Worm (Caenorhabditis elegans) whole organism, L1 larva: Measurements from ENCODE around the gene C35C5.8.

ENCODE experiments used
- C04F5.9 ChIP-seq: sonication (generic microtip); optimal IDR thresholded peaks from 2 replicates; lab custom pipeline; 2016; ENCODE audit warnings: missing genetic modification characterization, missing compliant biosample characterization
- C16A3.4 ChIP-seq: fragments of 150-350 bp; optimal IDR thresholded peaks from 2 replicates; lab custom pipeline; 2014; ENCODE audit warnings: missing biosample characterization, missing genetic modification characterization
- Y116A8C.19 ChIP-seq: sonication (generic microtip); optimal IDR thresholded peaks from 2 replicates; lab custom pipeline; 2016; ENCODE audit warnings: missing compliant biosample characterization, missing genetic modification characterization, borderline replicate concordance
- alr-1 ChIP-seq: fragments of 200-800 bp; sonication (Bioruptor generic); optimal IDR thresholded peaks from 2 replicates; lab custom pipeline; 2018; ENCODE audit warnings: borderline replicate concordance, mild to moderate bottlenecking, missing genetic modification characterization, missing compliant biosample characterization
- aly-2 ChIP-seq: fragments of 150-350 bp; optimal IDR thresholded peaks from 2 replicates; lab custom pipeline; 2014; ENCODE audit warnings: missing biosample characterization, missing genetic modification characterization
- blmp-1 ChIP-seq: fragments of 150-350 bp; optimal IDR thresholded peaks from 2 replicates; lab custom pipeline; 2014; ENCODE audit warnings: missing biosample characterization, missing genetic modification characterization
- ceh-82 ChIP-seq, 3 experiments: fragments of 150-350 bp in 1 of 3; sonication (generic microtip) in 2 of 3; optimal IDR thresholded peaks; 2 replicates each; lab custom pipeline; 2014 to 2017; ENCODE audit warnings: missing biosample characterization in 3 of 3, missing genetic modification characterization in 3 of 3
- ces-1 ChIP-seq: fragments of 150-350 bp; optimal IDR thresholded peaks from 2 replicates; lab custom pipeline; 2014; ENCODE audit warnings: missing biosample characterization, missing genetic modification reagents, missing genetic modification characterization
- dpl-1 ChIP-seq, 3 experiments: fragments of 150-350 bp in 2 of 3; sonication (generic microtip) in 1 of 3; optimal IDR thresholded peaks; 2 replicates each; lab custom pipeline; 2014 to 2017; ENCODE audit warnings: missing biosample characterization in 3 of 3, missing genetic modification characterization in 3 of 3, missing genetic modification reagents in 3 of 3
- dsc-1 ChIP-seq: sonication (generic microtip); optimal IDR thresholded peaks from 2 replicates; lab custom pipeline; 2016; ENCODE audit warnings: mild to moderate bottlenecking, missing genetic modification characterization, missing compliant biosample characterization
- efl-1 ChIP-seq, 4 experiments: fragments of 150-350 bp; optimal IDR thresholded peaks in 3 of 4; peaks in 1 of 4; 1 replicate in 1 of 4; 2 replicates in 3 of 4; lab custom pipeline; 2014; ENCODE audit warnings: missing biosample characterization in 2 of 4, missing genetic modification characterization in 2 of 4, missing genetic modification reagents in 2 of 4
- elt-2 ChIP-seq: sonication (generic microtip); optimal IDR thresholded peaks from 2 replicates; lab custom pipeline; 2016; ENCODE audit warnings: missing genetic modification characterization, mild to moderate bottlenecking, inconsistent platforms, missing compliant biosample characterization, missing genetic modification reagents
- elt-3 ChIP-seq, 6 experiments: fragments of 150-350 bp in 1 of 6; sonication (generic microtip); optimal IDR thresholded peaks; 2 replicates each; lab custom pipeline; 2017 to 2018; ENCODE audit warnings: missing biosample characterization in 6 of 6, missing genetic modification characterization in 6 of 6, inconsistent platforms in 1 of 6
- fkh-10 ChIP-seq: sonication (generic microtip); optimal IDR thresholded peaks from 2 replicates; lab custom pipeline; 2017; ENCODE audit warnings: missing biosample characterization, missing genetic modification reagents, missing genetic modification characterization
- fkh-4 ChIP-seq: sonication (generic microtip); optimal IDR thresholded peaks from 2 replicates; lab custom pipeline; 2016; ENCODE audit warnings: missing compliant biosample characterization, missing genetic modification characterization, borderline replicate concordance
- fkh-8 ChIP-seq: sonication (generic microtip); optimal IDR thresholded peaks from 2 replicates; lab custom pipeline; 2016; ENCODE audit warnings: mild to moderate bottlenecking, missing genetic modification characterization, missing compliant biosample characterization
- fos-1 ChIP-seq: fragments of 150-350 bp; optimal IDR thresholded peaks from 2 replicates; lab custom pipeline; 2014; ENCODE audit warnings: missing biosample characterization, missing genetic modification characterization
- irx-1 ChIP-seq: sonication (generic microtip); optimal IDR thresholded peaks from 2 replicates; lab custom pipeline; 2016; ENCODE audit warnings: missing genetic modification characterization, missing compliant biosample characterization
- isw-1 ChIP-seq: fragments of 200-800 bp; sonication (Bioruptor generic); IDR thresholded peaks from 2 replicates; pipeline ENCODE4 v1.3.6; 2022; ENCODE audit warnings: missing genetic modification characterization, missing compliant biosample characterization
- jun-1 ChIP-seq: fragments of 150-350 bp; optimal IDR thresholded peaks from 2 replicates; lab custom pipeline; 2014; ENCODE audit warnings: missing biosample characterization, missing genetic modification reagents, missing genetic modification characterization
- lin-14 ChIP-seq: fragments of 200-800 bp; sonication (Bioruptor generic); optimal IDR thresholded peaks from 2 replicates; lab custom pipeline; 2018; ENCODE audit warnings: mild to moderate bottlenecking, missing genetic modification characterization, moderate library complexity, missing compliant biosample characterization
- lin-35 ChIP-seq, 2 experiments: fragments of 150-350 bp; optimal IDR thresholded peaks; 2 replicates each; lab custom pipeline; 2014; ENCODE audit warnings: missing biosample characterization in 2 of 2, missing genetic modification characterization in 2 of 2, missing genetic modification reagents in 2 of 2
- lir-3 ChIP-seq: sonication (generic microtip); optimal IDR thresholded peaks from 2 replicates; lab custom pipeline; 2016; ENCODE audit warnings: mild to moderate bottlenecking, missing genetic modification characterization, moderate library complexity, missing compliant biosample characterization; ENCODE audit not compliant: poor library complexity
- mab-9 ChIP-seq: fragments of 200-800 bp; sonication (Bioruptor generic); IDR thresholded peaks from 2 replicates; pipeline ENCODE4 v1.3.6; 2022; ENCODE audit warnings: missing genetic modification reagents, missing genetic modification characterization, missing compliant biosample characterization
- mdl-1 ChIP-seq, 2 experiments: fragments of 150-350 bp; optimal IDR thresholded peaks; 2 replicates each; lab custom pipeline; 2014 to 2017; ENCODE audit warnings: missing biosample characterization in 2 of 2, missing genetic modification characterization in 2 of 2, inconsistent platforms in 1 of 2
- mep-1 ChIP-seq: fragments of 150-350 bp; optimal IDR thresholded peaks from 2 replicates; lab custom pipeline; 2014; ENCODE audit warnings: missing biosample characterization, missing genetic modification characterization
- nhr-11 ChIP-seq: fragments of 150-350 bp; optimal IDR thresholded peaks from 2 replicates; lab custom pipeline; 2014; ENCODE audit warnings: missing biosample characterization, missing genetic modification characterization
- nhr-19 ChIP-seq: fragments of 200-800 bp; sonication (Bioruptor generic); conservative IDR thresholded peaks from 2 replicates; pipeline ENCODE4 v1.3.6; 2022; ENCODE audit warnings: missing genetic modification characterization, missing compliant biosample characterization
- nhr-20 ChIP-seq: sonication (generic microtip); optimal IDR thresholded peaks from 2 replicates; lab custom pipeline; 2016; ENCODE audit warnings: mild to moderate bottlenecking, missing genetic modification characterization, missing compliant biosample characterization
- nhr-71 ChIP-seq: sonication (generic microtip); optimal IDR thresholded peaks from 2 replicates; lab custom pipeline; 2016; ENCODE audit warnings: mild to moderate bottlenecking, missing genetic modification characterization, moderate library complexity, missing compliant biosample characterization
- nhr-77 ChIP-seq: fragments of 150-350 bp; optimal IDR thresholded peaks from 2 replicates; lab custom pipeline; 2014; ENCODE audit warnings: missing biosample characterization, missing genetic modification characterization
- nhr-85 ChIP-seq: sonication (generic microtip); peaks from one replicate; lab custom pipeline; 2016; ENCODE audit warnings: missing genetic modification characterization, inconsistent platforms, missing compliant biosample characterization
- nhr-90 ChIP-seq: sonication (generic microtip); optimal IDR thresholded peaks from 2 replicates; lab custom pipeline; 2016; ENCODE audit warnings: mild to moderate bottlenecking, missing genetic modification characterization, missing compliant biosample characterization; ENCODE audit not compliant: poor library complexity
- pag-3 ChIP-seq: sonication (generic microtip); optimal IDR thresholded peaks from 2 replicates; lab custom pipeline; 2017; ENCODE audit warnings: missing genetic modification characterization, mild to moderate bottlenecking, missing compliant biosample characterization, antibody characterized with exemption, borderline replicate concordance; ENCODE audit not compliant: insufficient read depth
- rnt-1 ChIP-seq: sonication (generic microtip); optimal IDR thresholded peaks from 2 replicates; lab custom pipeline; 2016; ENCODE audit warnings: mild to moderate bottlenecking, missing genetic modification characterization, moderate library complexity, missing compliant biosample characterization
- skn-1 ChIP-seq: fragments of 150-350 bp; optimal IDR thresholded peaks from 2 replicates; lab custom pipeline; 2014; ENCODE audit warnings: missing biosample characterization, missing genetic modification characterization
- snu-23 ChIP-seq: sonication (generic microtip); optimal IDR thresholded peaks from 2 replicates; lab custom pipeline; 2016; ENCODE audit warnings: missing genetic modification characterization, missing compliant biosample characterization
- swsn-7 ChIP-seq: sonication (generic microtip); optimal IDR thresholded peaks from 2 replicates; lab custom pipeline; 2016; ENCODE audit warnings: missing genetic modification characterization, missing compliant biosample characterization
- tbx-2 ChIP-seq: sonication (generic microtip); optimal IDR thresholded peaks from 2 replicates; lab custom pipeline; 2016; ENCODE audit warnings: missing genetic modification characterization, missing compliant biosample characterization
- tlp-1 ChIP-seq: fragments of 150-350 bp; optimal IDR thresholded peaks from 2 replicates; lab custom pipeline; 2014; ENCODE audit warnings: missing biosample characterization, missing genetic modification characterization
- unc-130 ChIP-seq: fragments of 150-350 bp; optimal IDR thresholded peaks from 2 replicates; lab custom pipeline; 2017; ENCODE audit warnings: missing biosample characterization, missing genetic modification characterization, inconsistent platforms
- unc-86 ChIP-seq: sonication (generic microtip); optimal IDR thresholded peaks from 2 replicates; lab custom pipeline; 2016; ENCODE audit warnings: missing genetic modification characterization, missing compliant biosample characterization
- unc-98 ChIP-seq: fragments of 200-800 bp; sonication (Bioruptor generic); IDR thresholded peaks from 2 replicates; pipeline ENCODE4 v1.3.6; 2022; ENCODE audit warnings: missing genetic modification characterization, missing compliant biosample characterization
- vab-15 ChIP-seq: sonication (generic microtip); optimal IDR thresholded peaks from 2 replicates; lab custom pipeline; 2017; ENCODE audit warnings: missing genotype, mild to moderate bottlenecking, missing genetic modification characterization, missing compliant biosample characterization
- xbp-1 ChIP-seq: sonication (generic microtip); optimal IDR thresholded peaks from 2 replicates; lab custom pipeline; 2016; ENCODE audit warnings: missing genetic modification characterization, missing compliant biosample characterization
- ztf-11 ChIP-seq, 2 experiments: sonication (generic microtip); optimal IDR thresholded peaks; 2 replicates each; lab custom pipeline; 2016 to 2017; ENCODE audit warnings: missing genetic modification characterization in 2 of 2, missing biosample characterization in 1 of 2, missing compliant biosample characterization in 1 of 2
- ztf-4 ChIP-seq: fragments of 150-350 bp; optimal IDR thresholded peaks from 2 replicates; lab custom pipeline; 2014; ENCODE audit warnings: missing biosample characterization, missing genetic modification characterization

Gene C35C5.8

DNA sequence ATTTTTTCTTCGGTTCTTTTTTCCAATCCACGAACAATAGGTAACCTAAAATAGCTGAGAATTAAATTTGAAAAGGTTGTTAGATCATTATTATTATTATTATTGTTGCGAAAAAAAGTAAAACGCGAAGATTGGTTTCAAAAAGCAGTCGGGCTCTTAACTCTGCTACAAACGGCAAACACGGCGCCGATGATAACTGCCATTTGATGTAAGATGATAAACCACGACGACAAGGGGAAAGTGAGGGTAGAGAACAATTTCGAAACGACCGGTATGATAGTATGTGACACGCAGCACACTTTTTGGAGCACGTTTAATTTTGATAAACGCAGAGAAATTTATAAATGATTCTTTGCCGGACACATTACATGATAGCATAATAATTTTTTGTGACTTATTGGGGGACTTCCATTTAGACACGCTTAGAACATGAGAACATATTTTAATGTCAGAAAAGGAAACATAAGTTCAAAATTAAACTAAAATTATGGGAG lies 14.3 kb upstream of the C35C5.8 start, which contains the start of gene hpo-34:
hpo-34 (minus strand) TSS at position 51 of the 494 bp plus-strand sequence.
- no peak for TF ChIP-seq nhr-11 (tag; lab: Kevin White, UChicago)
- peak; percentile 3 for TF ChIP-seq nhr-90
- no peak for TF ChIP-seq ces-1
- TF ChIP-seq lin-14 (GFP tag; lab: Kevin White, UChicago): peak; percentile 19
- peak; percentile 16 for TF ChIP-seq nhr-71 (tag; lab: Kevin White, UChicago)
- TF ChIP-seq unc-98 (GFP tag; lab: Robert Waterston, UW): no peak
- TF ChIP-seq elt-2: peak; percentile 85
- TF ChIP-seq rnt-1 (tag; lab: Kevin White, UChicago): no peak
- TF ChIP-seq swsn-7 (tag; lab: Kevin White, UChicago): no peak
- peak in 1 of 2 experiments; percentile 38 for TF ChIP-seq lin-35 (GFP tag; optimal IDR thresholded peaks at IDR 0.05; lab: Kevin White, UChicago)
- TF ChIP-seq Y116A8C.19 (tag; lab: Kevin White, UChicago): no peak
- no peak for TF ChIP-seq fkh-10
- TF ChIP-seq isw-1 (GFP tag; lab: Robert Waterston, UW): no peak
- peak in 1 of 2 experiments; percentile 16 for TF ChIP-seq mdl-1 (tag; optimal IDR thresholded peaks at IDR 0.05; lab: Kevin White, UChicago)
- TF ChIP-seq alr-1 (tag; lab: Kevin White, UChicago): no peak
- no peak for TF ChIP-seq lir-3
- TF ChIP-seq unc-130 (tag; lab: Kevin White, UChicago): no peak

- TF ChIP-seq nhr-71 (tag; lab: Kevin White, UChicago) (peak; percentile 81), aly-2 (peak; percentile 29), C04F5.9 (tag; lab: Kevin White, UChicago) (no peak), ceh-82 (tag; optimal IDR thresholded peaks at IDR 0.05; lab: Kevin White, UChicago) (peak in 2 of 3 experiments; percentile 69 to 73), nhr-90 (peak; percentile 82), elt-2 (peak; percentile 30), unc-98 (GFP tag; lab: Robert Waterston, UW) (no peak), fkh-4 (no peak), lin-14 (GFP tag; lab: Kevin White, UChicago) (peak; percentile 84), dpl-1 (GFP tag; optimal IDR thresholded peaks at IDR 0.05; lab: Kevin White, UChicago) (no peak), snu-23 (peak; percentile 87), xbp-1 (peak; percentile 30), vab-15 (tag; lab: Kevin White, UChicago) (no peak), efl-1 (optimal IDR thresholded peaks at IDR 0.05; lab: Kevin White, UChicago) (peak; percentile 44 to 47), efl-1 (GFP tag; optimal IDR thresholded peaks at IDR 0.05 in 1 of 2; lab: Kevin White, UChicago) (no peak), mab-9 (GFP tag; lab: Robert Waterston, UW) (no peak), nhr-20 (tag; lab: Kevin White, UChicago) (peak; percentile 78), blmp-1 (peak; percentile 66), fos-1 (no peak), unc-86 (peak; percentile 32), jun-1 (tag; lab: Kevin White, UChicago) (peak; percentile 76), nhr-19 (GFP tag; lab: Robert Waterston, UW) (peak; percentile 58), tbx-2 (tag; lab: Kevin White, UChicago) (no peak), irx-1 (tag; lab: Kevin White, UChicago) (peak; percentile 51), nhr-85 (tag; lab: Kevin White, UChicago) (peak; percentile 60), nhr-77 (tag; lab: Kevin White, UChicago) (peak; percentile 85), elt-3 (tag; optimal IDR thresholded peaks at IDR 0.05; lab: Kevin White, UChicago) (peak in 3 of 6 experiments; percentile 6 to 68 (median 40)), skn-1 (peak; percentile 47), ztf-11 (tag; optimal IDR thresholded peaks at IDR 0.05; lab: Kevin White, UChicago) (peak in 1 of 2 experiments; percentile 7), tlp-1 (no peak), dsc-1 (peak; percentile 75), pag-3 (no peak), mdl-1 (tag; optimal IDR thresholded peaks at IDR 0.05; lab: Kevin White, UChicago) (peak in 1 of 2 experiments; percentile 68), fkh-8 (tag; lab: Kevin White, UChicago) (peak; percentile 63), mep-1 (tag; lab: Kevin White, UChicago) (no peak), ztf-4 (peak; percentile 70), lin-35 (GFP tag; optimal IDR thresholded peaks at IDR 0.05; lab: Kevin White, UChicago) (peak; percentile 44 to 77), C16A3.4 (tag; lab: Kevin White, UChicago) (peak; percentile 90), lir-3 (peak; percentile 49)
Observed at ce11 chrX:11522058-11522757, 11.2 kb upstream of the C35C5.8 start, which contains the start of gene sdc-2. sdc-2 (plus strand) TSS chrX:11522707.
